Fruit fly (Drosophila melanogaster): ENCODE measurements around the gene Fmr1.

DNA sequence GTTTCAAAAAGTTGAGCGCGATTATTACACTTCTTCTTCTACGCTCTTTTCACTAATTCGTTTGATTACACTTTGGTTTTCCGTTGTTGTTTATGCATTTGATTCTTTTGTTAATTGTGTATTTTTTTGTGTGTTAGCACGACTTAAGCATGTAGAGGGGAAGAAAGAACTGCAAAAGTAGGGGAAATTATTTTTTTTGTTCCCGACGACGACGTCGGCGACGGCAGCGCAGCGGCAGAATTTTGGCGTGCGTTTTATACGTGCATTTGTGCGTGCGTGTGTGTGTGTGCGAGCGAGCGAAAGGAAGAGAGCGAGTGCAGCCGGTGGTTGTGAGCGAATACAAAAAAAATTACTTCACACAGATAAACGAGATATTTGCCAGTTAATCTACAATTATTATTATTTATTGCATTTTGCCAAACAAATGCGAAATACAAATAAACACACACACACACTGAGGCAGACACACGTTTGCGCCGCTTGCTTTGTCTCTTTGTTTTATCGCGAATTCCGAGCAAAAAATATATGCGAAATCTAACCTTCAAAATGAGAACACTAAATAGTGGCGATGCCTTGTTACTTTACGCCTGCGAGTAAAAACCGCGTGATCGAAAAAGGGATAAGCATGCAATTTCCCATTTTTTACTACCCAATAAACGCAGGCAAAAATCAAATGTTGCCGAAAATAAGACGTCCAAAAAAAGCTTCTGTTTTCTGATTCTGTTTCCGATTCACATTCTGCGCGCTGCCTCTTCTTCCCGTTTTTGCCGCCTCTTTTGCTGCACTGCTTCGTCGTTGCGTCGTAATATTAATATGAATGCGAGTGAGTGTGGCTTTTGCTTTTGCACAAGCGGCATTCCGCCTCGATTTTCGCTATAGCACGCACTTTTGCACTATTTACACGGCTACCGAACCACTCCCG is 23.8 kb upstream of the Fmr1 start:
- TF ChIP-seq Myc (optimal IDR thresholded peaks at IDR 0.05) = no peak
- no peak for TF ChIP-seq Dif (GFP tag; optimal IDR thresholded peaks at IDR 0.05; ENCODE audit: partially characterized antibody)
- no peak for TF ChIP-seq Abd-B (GFP tag; optimal IDR thresholded peaks at IDR 0.05)
- no peak for TF ChIP-seq usp (GFP tag; optimal IDR thresholded peaks at IDR 0.05)
- TF ChIP-seq brk (GFP tag; optimal IDR thresholded peaks at IDR 0.05) = no peak
- TF ChIP-seq Hnf4 (GFP tag; optimal IDR thresholded peaks at IDR 0.05) = no peak
